Worm (Caenorhabditis elegans): ENCODE data around the gene pals-37.
A peak's percentile ranks its signal among the peaks of the same experiment; 100 is the strongest.

The pals-37 gene

ce11 chrV:12441420-12441819, at the start of gene pals-37:
Gene pals-37, minus strand, starts transcription at chrV:12441520.
- TF ChIP-seq pha-2 (tag; optimal IDR thresholded peaks at IDR 0.05): no peak
- no peak for TF ChIP-seq fkh-10 (GFP tag; optimal IDR thresholded peaks at IDR 0.05)
- TF ChIP-seq ceh-18 (tag; optimal IDR thresholded peaks at IDR 0.05): no peak
- TF ChIP-seq pros-1 (tag; optimal IDR thresholded peaks at IDR 0.05): no peak
- no peak for TF ChIP-seq che-1 (tag; optimal IDR thresholded peaks at IDR 0.05)
- TF ChIP-seq tbx-7 (tag; optimal IDR thresholded peaks at IDR 0.05): no peak
- TF ChIP-seq unc-3 (GFP tag; conservative IDR thresholded peaks at IDR 0.05): no peak
- TF ChIP-seq unc-3 (tag; optimal IDR thresholded peaks at IDR 0.05): no peak
- TF ChIP-seq hlh-8 (tag; optimal IDR thresholded peaks at IDR 0.05): no peak
- TF ChIP-seq ceh-6 (GFP tag; optimal IDR thresholded peaks at IDR 0.05): no peak

ce11 chrV:12488002-12488401, 46.7 kb upstream of the pals-37 start:
- TF ChIP-seq unc-3 (GFP tag; conservative IDR thresholded peaks at IDR 0.05) (no peak), unc-3 (tag; optimal IDR thresholded peaks at IDR 0.05) (no peak), ceh-6 (GFP tag; optimal IDR thresholded peaks at IDR 0.05) (no peak), ceh-30 (tag; optimal IDR thresholded peaks at IDR 0.05) (no peak), tbx-7 (tag; optimal IDR thresholded peaks at IDR 0.05) (no peak), rnt-1 (tag; optimal IDR thresholded peaks at IDR 0.05) (no peak), K02D7.2 (tag; optimal IDR thresholded peaks at IDR 0.05) (no peak), nhr-11 (tag; optimal IDR thresholded peaks at IDR 0.05) (no peak), pat-9 (tag; optimal IDR thresholded peaks at IDR 0.05) (no peak), npax-4 (tag; optimal IDR thresholded peaks at IDR 0.05) (no peak), ceh-2 (tag; optimal IDR thresholded peaks at IDR 0.05) (no peak), ttx-3 (tag; optimal IDR thresholded peaks at IDR 0.05) (no peak), ceh-31 (tag; optimal IDR thresholded peaks at IDR 0.05) (no peak), ahr-1 (tag; optimal IDR thresholded peaks at IDR 0.05) (no peak), hlh-30 (tag; optimal IDR thresholded peaks at IDR 0.05; ENCODE audit: insufficient read depth) (no peak)

ce11 chrV:12486934-12487333, 45.6 kb upstream of the pals-37 start, which contains the start of gene inx-11:
Gene inx-11, plus strand, starts transcription at chrV:12487234.
- TF ChIP-seq unc-86 (tag; optimal IDR thresholded peaks at IDR 0.05): no peak
- TF ChIP-seq ceh-6 (GFP tag; optimal IDR thresholded peaks at IDR 0.05): no peak
- no peak for TF ChIP-seq npax-4 (tag; optimal IDR thresholded peaks at IDR 0.05)
- no peak for TF ChIP-seq pag-3 (tag; optimal IDR thresholded peaks at IDR 0.05; ENCODE audit: borderline replicate concordance)
- no peak for TF ChIP-seq fax-1 (tag; optimal IDR thresholded peaks at IDR 0.05)
- no peak for TF ChIP-seq ztf-16 (tag; optimal IDR thresholded peaks at IDR 0.05)
- no peak for TF ChIP-seq pha-2 (tag; optimal IDR thresholded peaks at IDR 0.05)
- TF ChIP-seq ceh-30 (tag; optimal IDR thresholded peaks at IDR 0.05): no peak

- no peak for TF ChIP-seq pat-9 (tag; optimal IDR thresholded peaks at IDR 0.05)
Measured at ce11 chrV:12484585-12484984, 43.3 kb upstream of the pals-37 start, which contains the start of gene srt-39. Gene srt-39, plus strand, starts transcription at chrV:12484885.

- TF ChIP-seq syd-9 (tag; optimal IDR thresholded peaks at IDR 0.05) (no peak), ceh-18 (tag; optimal IDR thresholded peaks at IDR 0.05) (peak; percentile 49), pag-3 (tag; optimal IDR thresholded peaks at IDR 0.05; ENCODE audit: borderline replicate concordance) (no peak)
Measured at ce11 chrV:12478990-12479389, 37.7 kb upstream of the pals-37 start.

- TF ChIP-seq hlh-8 (tag; optimal IDR thresholded peaks at IDR 0.05) (no peak), gmeb-2 (tag; optimal IDR thresholded peaks at IDR 0.05) (no peak), lim-6 (tag; optimal IDR thresholded peaks at IDR 0.05) (no peak), unc-55 (GFP tag; optimal IDR thresholded peaks at IDR 0.05) (no peak), ceh-31 (tag; optimal IDR thresholded peaks at IDR 0.05) (no peak), hlh-13 (GFP tag; optimal IDR thresholded peaks at IDR 0.05) (no peak)
Measured at ce11 chrV:12478111-12478510, 36.8 kb upstream of the pals-37 start, which contains the start of gene atn-1. Gene atn-1, plus strand, starts transcription at chrV:12478411.

- no peak for TF ChIP-seq hlh-13 (GFP tag; optimal IDR thresholded peaks at IDR 0.05)
- peak; percentile 33 for TF ChIP-seq unc-55 (GFP tag; optimal IDR thresholded peaks at IDR 0.05)
- TF ChIP-seq ceh-18 (tag; optimal IDR thresholded peaks at IDR 0.05): peak; percentile 69
- no peak for TF ChIP-seq K09A11.1 (tag; optimal IDR thresholded peaks at IDR 0.05; ENCODE audit: insufficient read depth)
Measured at ce11 chrV:12477139-12477538, 35.8 kb upstream of the pals-37 start.

Data from whole organism, late embryonic.